Fruit fly (Drosophila melanogaster): Measurements from ENCODE around the gene CG8944.

- no peak for TF ChIP-seq tj (GFP tag; optimal IDR thresholded peaks at IDR 0.05)
- TF ChIP-seq CG14711 (tag; optimal IDR thresholded peaks at IDR 0.05) = no peak
- TF ChIP-seq Mnt (GFP tag; optimal IDR thresholded peaks at IDR 0.05) = no peak
- no peak for TF ChIP-seq pad (GFP tag; optimal IDR thresholded peaks at IDR 0.05)
- TF ChIP-seq CG11617 (GFP tag; optimal IDR thresholded peaks at IDR 0.05) = no peak
- TF ChIP-seq Crg-1 (GFP tag; optimal IDR thresholded peaks at IDR 0.05) = no peak
- TF ChIP-seq Hr96 (GFP tag; optimal IDR thresholded peaks at IDR 0.05) = no peak
- no peak for TF ChIP-seq kay (GFP tag; ENCODE audit: borderline replicate concordance)
- TF ChIP-seq Clk (GFP tag; optimal IDR thresholded peaks at IDR 0.05) = no peak
- no peak for TF ChIP-seq ovo (GFP tag; optimal IDR thresholded peaks at IDR 0.05)
- no peak for TF ChIP-seq CG7101 (tag; optimal IDR thresholded peaks at IDR 0.05)
- TF ChIP-seq cnc (optimal IDR thresholded peaks at IDR 0.05) = no peak
Measured at dm6 chrX:15769457-15769856, 23.4 kb upstream of the CG8944 start, which contains the start of gene CG33172.

Measured in whole organism, adult.